Worm (Caenorhabditis elegans) whole organism, mixed stage, embryonic: Measurements from ENCODE around the gene mks-2.

Experiments used
- M03D4.4 ChIP-seq: sonication (generic microtip); optimal IDR thresholded peaks from 2 replicates; lab custom pipeline; 2017; ENCODE audit warnings: mild to moderate bottlenecking, missing genetic modification characterization, missing compliant biosample characterization
- bed-3 ChIP-seq: fragments of 200-800 bp; sonication (Bioruptor generic); optimal IDR thresholded peaks from 3 replicates; lab custom pipeline; 2018; ENCODE audit warnings: mild to moderate bottlenecking, missing genetic modification characterization, moderate library complexity, missing compliant biosample characterization
- blmp-1 ChIP-seq: fragments of 150-350 bp; optimal IDR thresholded peaks from 2 replicates; lab custom pipeline; 2014; ENCODE audit warnings: missing biosample characterization, missing genetic modification characterization
- ceh-43 ChIP-seq: fragments of 200-800 bp; sonication (Bioruptor generic); optimal IDR thresholded peaks from 2 replicates; lab custom pipeline; 2018; ENCODE audit warnings: mild to moderate bottlenecking, missing genetic modification characterization, moderate library complexity, missing compliant biosample characterization
- ceh-83 ChIP-seq: fragments of 200-800 bp; sonication (Bioruptor generic); optimal IDR thresholded peaks from 2 replicates; lab custom pipeline; 2018; ENCODE audit warnings: mild to moderate bottlenecking, missing genetic modification characterization, missing compliant biosample characterization
- ces-1 ChIP-seq: fragments of 150-350 bp; optimal IDR thresholded peaks from 2 replicates; lab custom pipeline; 2014; ENCODE audit warnings: missing biosample characterization, missing genetic modification reagents, missing genetic modification characterization
- cnd-1 ChIP-seq: fragments of 200-800 bp; sonication (Bioruptor generic); optimal IDR thresholded peaks from 2 replicates; lab custom pipeline; 2018; ENCODE audit warnings: mild to moderate bottlenecking, missing genetic modification characterization, missing compliant biosample characterization
- drap-1 ChIP-seq: fragments of 200-800 bp; sonication (Bioruptor generic); optimal IDR thresholded peaks from 3 replicates; lab custom pipeline; 2018; ENCODE audit warnings: mild to moderate bottlenecking, missing genetic modification characterization, missing compliant biosample characterization
- elt-1 ChIP-seq: sonication (generic microtip); optimal IDR thresholded peaks from 2 replicates; lab custom pipeline; 2017; ENCODE audit warnings: missing genetic modification characterization, mild to moderate bottlenecking, missing compliant biosample characterization, antibody characterized with exemption, moderate library complexity, borderline replicate concordance; ENCODE audit not compliant: insufficient read depth
- elt-3 ChIP-seq: fragments of 150-350 bp; optimal IDR thresholded peaks from 2 replicates; lab custom pipeline; 2014; ENCODE audit warnings: missing biosample characterization, missing genetic modification characterization
- ham-2 ChIP-seq: fragments of 200-800 bp; sonication (Bioruptor generic); optimal IDR thresholded peaks from 2 replicates; lab custom pipeline; 2018; ENCODE audit warnings: mild to moderate bottlenecking, missing genetic modification characterization, missing compliant biosample characterization
- hlh-1 ChIP-seq: fragments of 150-350 bp; optimal IDR thresholded peaks from 2 replicates; lab custom pipeline; 2014; ENCODE audit warnings: missing biosample characterization, missing genetic modification reagents, missing genetic modification characterization
- lin-13 ChIP-seq: fragments of 150-350 bp; optimal IDR thresholded peaks from 2 replicates; lab custom pipeline; 2014; ENCODE audit warnings: missing biosample characterization, missing genetic modification characterization
- lin-32 ChIP-seq: fragments of 200-800 bp; sonication (Bioruptor generic); optimal IDR thresholded peaks from 2 replicates; lab custom pipeline; 2018; ENCODE audit warnings: mild to moderate bottlenecking, missing genetic modification characterization, missing compliant biosample characterization
- lsy-2 ChIP-seq: fragments of 150-350 bp; optimal IDR thresholded peaks from 2 replicates; lab custom pipeline; 2014; ENCODE audit warnings: missing biosample characterization, missing genetic modification characterization
- mep-1 ChIP-seq: fragments of 150-350 bp; optimal IDR thresholded peaks from 2 replicates; lab custom pipeline; 2017; ENCODE audit warnings: missing biosample characterization, missing genetic modification reagents, missing genetic modification characterization, inconsistent platforms
- nhr-2 ChIP-seq: fragments of 150-350 bp; optimal IDR thresholded peaks from 2 replicates; lab custom pipeline; 2014; ENCODE audit warnings: missing biosample characterization, missing genetic modification characterization
- nhr-237 ChIP-seq: fragments of 150-350 bp; optimal IDR thresholded peaks from 2 replicates; lab custom pipeline; 2014; ENCODE audit warnings: missing biosample characterization, missing genetic modification characterization
- nhr-28 ChIP-seq: fragments of 150-350 bp; optimal IDR thresholded peaks from 2 replicates; lab custom pipeline; 2014; ENCODE audit warnings: missing biosample characterization, missing genetic modification characterization
- nhr-76 ChIP-seq: sonication (generic microtip); optimal IDR thresholded peaks from 2 replicates; lab custom pipeline; 2017; ENCODE audit warnings: missing biosample characterization, missing genetic modification characterization
- pha-4 ChIP-seq: fragments of 150-350 bp; optimal IDR thresholded peaks from 2 replicates; lab custom pipeline; 2018; ENCODE audit warnings: missing biosample characterization, missing genetic modification reagents, missing genetic modification characterization
- sem-2 ChIP-seq: fragments of 200-800 bp; sonication (Bioruptor generic); optimal IDR thresholded peaks from 2 replicates; lab custom pipeline; 2018; ENCODE audit warnings: mild to moderate bottlenecking, missing genetic modification characterization, missing compliant biosample characterization
- snpc-4 ChIP-seq: fragments of 150-350 bp; optimal IDR thresholded peaks from 2 replicates; lab custom pipeline; 2014; ENCODE audit warnings: missing biosample characterization, missing genetic modification characterization
- sptf-1 ChIP-seq: sonication (generic microtip); optimal IDR thresholded peaks from 2 replicates; lab custom pipeline; 2017; ENCODE audit warnings: mild to moderate bottlenecking, missing genetic modification characterization, moderate library complexity, missing compliant biosample characterization
- unc-120 ChIP-seq: sonication (generic microtip); optimal IDR thresholded peaks from 2 replicates; lab custom pipeline; 2017; ENCODE audit warnings: missing genetic modification characterization, missing compliant biosample characterization; ENCODE audit not compliant: poor library complexity, severe bottlenecking
- unc-39 ChIP-seq: fragments of 150-350 bp; optimal IDR thresholded peaks from 2 replicates; lab custom pipeline; 2014; ENCODE audit warnings: missing biosample characterization, missing genetic modification characterization
- unc-62 ChIP-seq: fragments of 150-350 bp; optimal IDR thresholded peaks from 2 replicates; lab custom pipeline; 2014; ENCODE audit warnings: missing biosample characterization, missing genetic modification reagents, missing genetic modification characterization
- zip-8 ChIP-seq: fragments of 150-350 bp; optimal IDR thresholded peaks from 2 replicates; lab custom pipeline; 2014; ENCODE audit warnings: missing biosample characterization, missing genetic modification characterization

Gene mks-2

ce11 chrII:6219346-6219745 lies at the start of gene mks-2:
Gene mks-2, minus strand, starts transcription at chrII:6219446.
- TF ChIP-seq cnd-1 (tag; lab: Kevin White, UChicago) (no peak), mep-1 (no peak), M03D4.4 (tag; lab: Kevin White, UChicago) (no peak), sem-2 (GFP tag; lab: Kevin White, UChicago) (no peak), bed-3 (GFP tag; lab: Kevin White, UChicago) (no peak), sptf-1 (tag; lab: Kevin White, UChicago) (no peak), unc-39 (tag; lab: Kevin White, UChicago) (no peak), unc-62 (GFP tag; lab: Kevin White, UChicago) (no peak), nhr-237 (tag; lab: Kevin White, UChicago) (no peak), nhr-28 (tag; lab: Kevin White, UChicago) (no peak), zip-8 (no peak), elt-1 (tag; lab: Kevin White, UChicago) (no peak), snpc-4 (tag; lab: Kevin White, UChicago) (no peak), unc-120 (tag; lab: Kevin White, UChicago) (no peak), pha-4 (tag; lab: Kevin White, UChicago) (no peak), nhr-76 (tag; lab: Kevin White, UChicago) (no peak), ces-1 (GFP tag; lab: Kevin White, UChicago) (no peak), blmp-1 (tag; lab: Kevin White, UChicago) (no peak)
- TF ChIP-seq, all 35 proteins: peak for 0

ce11 chrII:6267983-6268382 lies 48.7 kb upstream of the mks-2 start, which contains the start of gene F13H8.8:
Gene F13H8.8, minus strand, starts transcription at chrII:6268083.
- TF ChIP-seq hlh-1 (tag; lab: Kevin White, UChicago) (no peak), ham-2 (GFP tag; lab: Kevin White, UChicago) (no peak), pha-4 (tag; lab: Kevin White, UChicago) (no peak), unc-39 (tag; lab: Kevin White, UChicago) (no peak), elt-1 (tag; lab: Kevin White, UChicago) (no peak)

- TF ChIP-seq ceh-83 = no peak
- no peak for TF ChIP-seq lsy-2 (tag; lab: Kevin White, UChicago)
- no peak for TF ChIP-seq ceh-43 (GFP tag; lab: Kevin White, UChicago)
- TF ChIP-seq lin-32 (GFP tag; lab: Kevin White, UChicago) = no peak
Measured at ce11 chrII:6263685-6264084, 44.4 kb upstream of the mks-2 start, which contains the start of gene F13H8.3. Gene F13H8.3, plus strand, starts transcription at chrII:6263985.

ce11 chrII:6262222-6262621 lies 43.0 kb upstream of the mks-2 start, which contains the start of gene F13H8.12:
Gene F13H8.12, plus strand, starts transcription at chrII:6262522.
- TF ChIP-seq pha-4 (tag; lab: Kevin White, UChicago) (no peak), hlh-1 (tag; lab: Kevin White, UChicago) (no peak), ceh-43 (GFP tag; lab: Kevin White, UChicago) (no peak), nhr-28 (tag; lab: Kevin White, UChicago) (no peak), unc-62 (GFP tag; lab: Kevin White, UChicago) (no peak), elt-3 (no peak), cnd-1 (tag; lab: Kevin White, UChicago) (no peak), drap-1 (GFP tag; lab: Kevin White, UChicago) (no peak), sptf-1 (tag; lab: Kevin White, UChicago) (no peak), ham-2 (GFP tag; lab: Kevin White, UChicago) (no peak)

- TF ChIP-seq pha-4 (tag; lab: Kevin White, UChicago) (peak; percentile 13), zip-8 (peak; percentile 35), sptf-1 (tag; lab: Kevin White, UChicago) (no peak)
- TF ChIP-seq, all 35 proteins: peak for 2
Measured at ce11 chrII:6260684-6261083, 41.4 kb upstream of the mks-2 start, which contains the start of gene nmgp-1. Gene nmgp-1, plus strand, starts transcription at chrII:6260857.

- TF ChIP-seq ham-2 (GFP tag; lab: Kevin White, UChicago) = no peak
- no peak for TF ChIP-seq lin-32 (GFP tag; lab: Kevin White, UChicago)
- TF ChIP-seq lin-13 (tag; lab: Kevin White, UChicago) = no peak
- TF ChIP-seq snpc-4 (tag; lab: Kevin White, UChicago) = no peak
- no peak for TF ChIP-seq nhr-2 (tag; lab: Kevin White, UChicago)
Measured at ce11 chrII:6259867-6260266, 40.6 kb upstream of the mks-2 start, which contains the start of gene F13H8.11. Gene F13H8.11, minus strand, starts transcription at chrII:6260021.
